Worm (Caenorhabditis elegans) whole organism, L3 larva: ENCODE results near the gene srz-19.
A peak's percentile ranks its signal among the peaks of the same experiment; 100 is the strongest.

ENCODE experiments used
- R02D3.7 ChIP-seq: fragments of 150-350 bp; optimal IDR thresholded peaks from 2 replicates; lab custom pipeline; 2014; ENCODE audit warnings: missing biosample characterization, missing genetic modification characterization
- ceh-16 ChIP-seq: sonication (generic microtip); optimal IDR thresholded peaks from 2 replicates; lab custom pipeline; 2017; ENCODE audit warnings: missing biosample characterization, missing genetic modification characterization
- ceh-82 ChIP-seq: fragments of 150-350 bp; optimal IDR thresholded peaks from 2 replicates; lab custom pipeline; 2014; ENCODE audit warnings: missing biosample characterization, missing genetic modification characterization
- ceh-9 ChIP-seq: sonication (generic microtip); optimal IDR thresholded peaks from 2 replicates; lab custom pipeline; 2018; ENCODE audit warnings: missing biosample characterization, missing genetic modification characterization
- daf-12 ChIP-seq: fragments of 150-350 bp; optimal IDR thresholded peaks from 2 replicates; lab custom pipeline; 2014; ENCODE audit warnings: missing biosample characterization, missing genetic modification reagents, missing genetic modification characterization
- elt-1 ChIP-seq: fragments of 150-350 bp; optimal IDR thresholded peaks from 2 replicates; lab custom pipeline; 2014; ENCODE audit warnings: missing biosample characterization, missing genetic modification characterization
- elt-2 ChIP-seq: sonication (generic microtip); optimal IDR thresholded peaks from 2 replicates; lab custom pipeline; 2016; ENCODE audit warnings: missing genetic modification reagents, mild to moderate bottlenecking, missing genetic modification characterization, missing compliant biosample characterization
- fkh-10 ChIP-seq: sonication (generic microtip); optimal IDR thresholded peaks from 2 replicates; lab custom pipeline; 2017; ENCODE audit warnings: missing biosample characterization, missing genetic modification reagents, missing genetic modification characterization
- jun-1 ChIP-seq: fragments of 150-350 bp; optimal IDR thresholded peaks from 2 replicates; lab custom pipeline; 2014; ENCODE audit warnings: missing biosample characterization, missing genetic modification reagents, missing genetic modification characterization
- lin-15B ChIP-seq: fragments of 150-350 bp; optimal IDR thresholded peaks from 2 replicates; lab custom pipeline; 2014; ENCODE audit warnings: missing biosample characterization, missing genetic modification characterization
- lin-39 ChIP-seq: fragments of 150-350 bp; optimal IDR thresholded peaks from 2 replicates; lab custom pipeline; 2018; ENCODE audit warnings: missing biosample characterization, missing genetic modification reagents, missing genetic modification characterization
- lsy-12 ChIP-seq: sonication (generic microtip); optimal IDR thresholded peaks from 2 replicates; lab custom pipeline; 2016; ENCODE audit warnings: mild to moderate bottlenecking, missing genetic modification characterization, missing compliant biosample characterization
- mdl-1 ChIP-seq: fragments of 150-350 bp; optimal IDR thresholded peaks from 2 replicates; lab custom pipeline; 2014; ENCODE audit warnings: missing biosample characterization, missing genetic modification characterization
- mml-1 ChIP-seq: fragments of 150-350 bp; sonication (generic microtip); optimal IDR thresholded peaks from 3 replicates; lab custom pipeline; 2014; ENCODE audit warnings: missing biosample characterization, missing genetic modification characterization
- nfya-1 ChIP-seq: sonication (generic microtip); optimal IDR thresholded peaks from 2 replicates; lab custom pipeline; 2017; ENCODE audit warnings: missing genetic modification characterization, mild to moderate bottlenecking, missing compliant biosample characterization, antibody characterized with exemption, moderate library complexity; ENCODE audit not compliant: insufficient read depth
- nhr-11 ChIP-seq: fragments of 150-350 bp; optimal IDR thresholded peaks from 2 replicates; lab custom pipeline; 2014; ENCODE audit warnings: missing biosample characterization, missing genetic modification characterization
- nhr-23 ChIP-seq: fragments of 150-350 bp; optimal IDR thresholded peaks from 2 replicates; lab custom pipeline; 2014; ENCODE audit warnings: missing biosample characterization, missing genetic modification reagents, missing genetic modification characterization
- nhr-28 ChIP-seq: fragments of 150-350 bp; optimal IDR thresholded peaks from 2 replicates; lab custom pipeline; 2014; ENCODE audit warnings: missing biosample characterization, missing genetic modification characterization
- nhr-76 ChIP-seq: fragments of 150-350 bp; sonication (generic microtip); optimal IDR thresholded peaks from 5 replicates; lab custom pipeline; 2014; ENCODE audit warnings: missing biosample characterization, missing genetic modification characterization
- nhr-77 ChIP-seq: fragments of 150-350 bp; optimal IDR thresholded peaks from 2 replicates; lab custom pipeline; 2014; ENCODE audit warnings: missing biosample characterization, missing genetic modification characterization
- pha-4 ChIP-seq: fragments of 150-350 bp; optimal IDR thresholded peaks from 2 replicates; lab custom pipeline; 2014; ENCODE audit warnings: missing biosample characterization, missing genetic modification reagents, missing genetic modification characterization
- pqm-1 ChIP-seq: fragments of 150-350 bp; optimal IDR thresholded peaks from 2 replicates; lab custom pipeline; 2017; ENCODE audit warnings: missing biosample characterization, missing genetic modification characterization, inconsistent platforms
- skn-1 ChIP-seq: fragments of 150-350 bp; optimal IDR thresholded peaks from 2 replicates; lab custom pipeline; 2014; ENCODE audit warnings: missing biosample characterization, missing genetic modification characterization
- snpc-4 ChIP-seq: fragments of 150-350 bp; optimal IDR thresholded peaks from 2 replicates; lab custom pipeline; 2014; ENCODE audit warnings: missing biosample characterization, missing genetic modification characterization
- unc-39 ChIP-seq: sonication (generic microtip); optimal IDR thresholded peaks from 4 replicates; lab custom pipeline; 2017; ENCODE audit warnings: missing biosample characterization, missing genetic modification characterization
- zag-1 ChIP-seq: fragments of 150-350 bp; optimal IDR thresholded peaks from 2 replicates; lab custom pipeline; 2014; ENCODE audit warnings: missing biosample characterization, missing genetic modification characterization

Gene srz-19

DNA sequence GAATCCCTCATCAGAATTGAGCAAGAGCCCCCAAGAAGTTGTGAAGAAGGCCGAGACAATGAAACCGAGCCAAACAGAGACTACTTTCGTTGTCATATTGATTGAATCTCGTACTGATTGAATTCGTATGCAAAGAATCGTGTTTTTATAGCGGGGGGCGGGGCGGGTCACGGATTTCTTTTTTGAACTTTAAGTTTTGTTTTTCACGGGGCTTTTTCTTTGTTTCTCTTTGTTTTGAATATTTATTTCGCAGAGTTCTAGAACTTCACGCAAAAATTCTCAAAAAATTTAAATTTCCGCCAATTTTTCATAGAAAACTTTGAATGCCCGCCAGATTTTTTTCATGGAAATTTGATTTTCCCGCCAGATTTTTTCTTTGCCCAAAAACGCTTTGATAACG lies 36.5 kb downstream of the srz-19 start, which contains the start of gene clec-73:
Gene clec-73, minus strand, starts transcription at position 101 of the 400 bp plus-strand sequence.
- no peak for TF ChIP-seq ceh-82
- no peak for TF ChIP-seq mdl-1
- no peak for TF ChIP-seq elt-1 (tag; lab: Kevin White, UChicago)
- TF ChIP-seq skn-1 = no peak
- TF ChIP-seq mml-1 (tag; lab: Kevin White, UChicago) = no peak
- TF ChIP-seq jun-1 (tag; lab: Kevin White, UChicago) = no peak
- no peak for TF ChIP-seq nhr-28 (tag; lab: Kevin White, UChicago)
- TF ChIP-seq snpc-4 = no peak

DNA sequence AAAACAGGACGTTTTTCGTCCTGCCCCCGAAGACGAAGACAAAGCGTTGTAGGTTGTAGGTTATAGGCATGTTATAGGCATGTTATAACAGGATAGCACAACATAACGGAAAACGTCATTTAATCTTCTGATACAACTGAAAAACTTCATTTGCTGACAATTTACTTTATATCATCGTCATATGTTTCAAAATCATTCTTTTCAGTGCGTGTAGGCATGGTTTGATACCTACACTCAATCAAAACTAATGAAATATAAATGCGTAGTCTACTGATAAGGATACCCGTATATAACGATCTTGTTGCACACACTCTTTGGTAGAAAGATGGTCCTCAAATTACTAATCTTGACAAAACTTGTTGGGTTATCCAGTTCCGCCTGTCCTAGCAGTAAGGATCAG lies 37.1 kb downstream of the srz-19 start, which contains the start of gene clec-74:
Gene clec-74, plus strand, starts transcription at position 301 of the 400 bp plus-strand sequence.
- TF ChIP-seq lsy-12 (tag; lab: Kevin White, UChicago) = no peak
- TF ChIP-seq ceh-16 (tag; lab: Kevin White, UChicago) = no peak
- TF ChIP-seq R02D3.7 (tag; lab: Kevin White, UChicago) = no peak
- TF ChIP-seq nhr-77 = no peak
- TF ChIP-seq, all 47 proteins: peak for 0

DNA sequence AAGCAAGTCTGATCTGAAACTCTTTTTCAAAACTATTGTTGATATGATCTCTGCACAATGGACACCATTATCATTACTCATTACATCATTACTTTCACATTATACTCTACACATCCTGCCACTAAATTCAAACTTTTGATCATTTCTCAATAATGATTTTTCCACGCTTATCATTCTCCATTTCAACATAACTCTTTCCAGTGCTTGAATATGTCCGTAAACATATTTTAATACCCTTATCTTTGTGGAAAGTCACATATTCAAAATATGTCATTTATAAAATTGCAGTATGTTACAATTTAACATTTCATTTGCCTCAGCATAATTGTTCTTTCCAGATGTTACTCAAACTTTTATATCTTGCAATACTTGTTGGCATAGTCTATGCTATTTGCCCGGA lies 40.8 kb downstream of the srz-19 start, which contains the start of gene clec-75:
Gene clec-75, plus strand, starts transcription at position 339 of the 400 bp plus-strand sequence.
- TF ChIP-seq elt-2 (tag; lab: Kevin White, UChicago) = peak; percentile 63
- no peak for TF ChIP-seq nhr-76 (tag; lab: Kevin White, UChicago)
- TF ChIP-seq zag-1 (tag; lab: Kevin White, UChicago) = no peak
- TF ChIP-seq nfya-1 (tag; lab: Kevin White, UChicago) = no peak
- TF ChIP-seq nhr-23 (tag; lab: Kevin White, UChicago) = no peak
- no peak for TF ChIP-seq pha-4 (tag; lab: Kevin White, UChicago)
- no peak for TF ChIP-seq fkh-10 (GFP tag; lab: Kevin White, UChicago)
- TF ChIP-seq ceh-9 (tag; lab: Kevin White, UChicago) = no peak
- peak; percentile 42 for TF ChIP-seq pqm-1 (tag; lab: Kevin White, UChicago)
- no peak for TF ChIP-seq nhr-11
- no peak for TF ChIP-seq daf-12 (tag; lab: Kevin White, UChicago)
- peak; percentile 20 for TF ChIP-seq jun-1 (tag; lab: Kevin White, UChicago)
- TF ChIP-seq lin-39 (tag; lab: Kevin White, UChicago) = no peak
- TF ChIP-seq lin-15B (tag; lab: Kevin White, UChicago) = no peak
- no peak for TF ChIP-seq unc-39 (tag; lab: Kevin White, UChicago)

DNA sequence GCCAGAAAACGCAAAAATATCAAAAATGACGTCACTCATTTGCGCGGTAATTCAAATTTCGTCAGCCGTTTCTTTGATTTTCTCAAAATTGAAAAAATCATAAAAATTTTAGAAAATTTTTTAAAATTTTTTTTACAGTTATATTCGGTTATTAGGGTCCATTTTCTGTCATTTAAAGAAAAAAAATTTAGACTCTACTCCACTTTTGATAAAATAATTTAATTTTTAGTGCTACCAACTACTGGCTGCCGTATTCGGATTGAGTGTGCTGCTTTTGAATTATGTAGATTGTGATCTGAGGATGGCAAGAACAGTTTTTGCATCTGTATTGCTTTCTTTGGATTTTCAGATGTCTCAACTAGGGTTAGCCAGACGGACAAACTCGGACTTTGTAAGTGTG lies 43.0 kb downstream of the srz-19 start, which contains the start of gene Y46C8AM.1:
Gene Y46C8AM.1, plus strand, starts transcription at position 301 of the 400 bp plus-strand sequence.
- no peak for TF ChIP-seq R02D3.7 (tag; lab: Kevin White, UChicago)

DNA sequence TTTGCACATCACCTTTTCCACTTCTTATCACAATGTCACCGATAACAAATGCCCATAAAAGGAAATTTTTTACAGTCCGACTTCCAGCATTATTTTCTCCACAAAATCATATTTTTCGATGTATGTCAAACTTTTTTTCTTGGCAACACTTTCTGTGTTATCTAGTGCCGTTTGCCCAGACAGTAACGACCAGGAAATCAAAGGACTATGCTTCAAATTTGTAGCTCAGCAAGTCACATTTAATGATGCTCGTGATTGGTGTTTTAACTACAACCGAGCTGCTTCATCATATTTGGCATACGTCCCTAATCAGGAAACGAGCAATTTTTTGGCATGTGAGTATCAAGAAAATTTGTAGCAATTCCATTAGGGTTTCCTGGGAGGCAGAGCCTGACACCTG lies 43.9 kb downstream of the srz-19 start:
- TF ChIP-seq ceh-16 (tag; lab: Kevin White, UChicago) (no peak), elt-2 (tag; lab: Kevin White, UChicago) (peak; percentile 72)
- TF ChIP-seq, all 47 proteins: peak for 1

DNA sequence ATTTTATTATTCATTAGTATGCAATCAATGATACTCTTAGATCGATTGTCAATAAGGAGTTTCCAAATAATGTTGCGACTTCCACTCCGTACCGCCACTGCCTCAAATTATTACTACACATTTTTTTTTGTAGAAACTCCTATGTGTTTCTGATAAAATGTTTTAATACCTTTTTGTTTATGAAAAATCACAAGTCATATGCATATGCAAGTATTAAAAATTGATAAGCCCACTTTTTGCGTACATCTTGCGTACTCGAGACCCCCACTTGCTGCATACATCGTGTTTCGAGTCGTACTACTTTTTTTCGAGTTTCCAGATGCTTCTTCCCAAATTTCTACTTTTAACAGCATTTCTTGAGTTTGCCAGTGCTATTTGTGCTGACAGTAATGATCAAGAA lies 45.4 kb downstream of the srz-19 start, which contains the start of gene clec-76:
Gene clec-76, plus strand, starts transcription at position 234 of the 400 bp plus-strand sequence.
- peak; percentile 25 for TF ChIP-seq pqm-1 (tag; lab: Kevin White, UChicago)
- no peak for TF ChIP-seq ceh-16 (tag; lab: Kevin White, UChicago)
- TF ChIP-seq elt-2 (tag; lab: Kevin White, UChicago) = peak; percentile 63
